Fruit fly (Drosophila melanogaster): ENCODE results near the gene RpS13.

The RpS13 gene

dm6 chr2L:8382646-8383045 is 18.2 kb upstream of the RpS13 start, which contains the start of the genes CG13392 and Rcd4 (continued):
- TF ChIP-seq cato (GFP tag; optimal IDR thresholded peaks at IDR 0.05; ENCODE audit: borderline replicate concordance) (no peak), dmrt11E (tag; optimal IDR thresholded peaks at IDR 0.05) (peak; percentile 21), pho (GFP tag; optimal IDR thresholded peaks at IDR 0.05) (peak; percentile 79), pzg (GFP tag; optimal IDR thresholded peaks at IDR 0.05) (peak; percentile 87), CG1024 (GFP tag; IDR thresholded peaks at IDR 0.05) (0 out of 2 replicates have a peak, but pooled peaks have one; percentile 16), gt (GFP tag; IDR thresholded peaks at IDR 0.05) (no peak), Fer2 (tag; optimal IDR thresholded peaks at IDR 0.05) (peak; percentile 22), CG5180 (GFP tag; optimal IDR thresholded peaks at IDR 0.05) (no peak), stc (GFP tag; IDR thresholded peaks at IDR 0.05) (no peak), CTCF (GFP tag; optimal IDR thresholded peaks at IDR 0.05) (peak; percentile 11), Nf-YB (GFP tag; optimal IDR thresholded peaks at IDR 0.05) (peak; percentile 11), Taf1 (GFP tag; IDR thresholded peaks at IDR 0.05) (peak; percentile 58), Mrtf (GFP tag; IDR thresholded peaks at IDR 0.05) (0 out of 3 replicates have a peak, but pooled peaks have one; percentile 34), Rfx (GFP tag; IDR thresholded peaks at IDR 0.05) (peak; percentile 88), Meics (GFP tag; optimal IDR thresholded peaks at IDR 0.05) (peak; percentile 62), CG6175 (GFP tag; IDR thresholded peaks at IDR 0.05) (no peak), ttk (GFP tag; IDR thresholded peaks at IDR 0.05) (no peak), twi (tag; optimal IDR thresholded peaks at IDR 0.05) (peak; percentile 40), Fer1 (GFP tag; optimal IDR thresholded peaks at IDR 0.05) (peak; percentile 75), sisA (GFP tag; IDR thresholded peaks at IDR 0.05) (0 out of 2 replicates have a peak, but pooled peaks have one; percentile 33), z (GFP tag; IDR thresholded peaks at IDR 0.05) (no peak), bab2 (GFP tag; optimal IDR thresholded peaks at IDR 0.05) (peak; percentile 76), ATbp (GFP tag; optimal IDR thresholded peaks at IDR 0.05) (no peak), Jarid2 (GFP tag; optimal IDR thresholded peaks at IDR 0.05) (no peak), NFAT (GFP tag; IDR thresholded peaks at IDR 0.05) (peak; percentile 82), tup (GFP tag; optimal IDR thresholded peaks at IDR 0.05) (peak; percentile 76), TFAM (GFP tag; optimal IDR thresholded peaks at IDR 0.05) (no peak), CG2889 (GFP tag; IDR thresholded peaks at IDR 0.05) (no peak), CG8944 (GFP tag; optimal IDR thresholded peaks at IDR 0.05) (peak; percentile 56), Mes4 (GFP tag; optimal IDR thresholded peaks at IDR 0.05) (no peak), slou (GFP tag; optimal IDR thresholded peaks at IDR 0.05) (peak; percentile 10), ap (GFP tag; IDR thresholded peaks at IDR 0.05) (no peak), dysf (GFP tag; IDR thresholded peaks at IDR 0.05) (peak; percentile 72), Antp (GFP tag; optimal IDR thresholded peaks at IDR 0.05) (peak; percentile 85), Hmx (GFP tag; optimal IDR thresholded peaks at IDR 0.05) (no peak), CG1602 (GFP tag; optimal IDR thresholded peaks at IDR 0.05) (peak; percentile 7), dan (GFP tag; IDR thresholded peaks at IDR 0.05) (no peak), wek (GFP tag; optimal IDR thresholded peaks at IDR 0.05) (no peak), CG2202 (tag; optimal IDR thresholded peaks at IDR 0.05) (peak; percentile 18), CG34224 (GFP tag; IDR thresholded peaks at IDR 0.05; ENCODE audit: partially characterized antibody) (peak; percentile 81), nom (GFP tag; optimal IDR thresholded peaks at IDR 0.05) (peak; percentile 52), MESR4 (GFP tag; optimal IDR thresholded peaks at IDR 0.05) (peak; percentile 78), Chrac-16 (GFP tag; optimal IDR thresholded peaks at IDR 0.05) (peak; percentile 61), Bgb (GFP tag; IDR thresholded peaks at IDR 0.05; ENCODE audit: partially characterized antibody) (peak; percentile 72), CG3726 (GFP tag; IDR thresholded peaks at IDR 0.05) (no peak), Scr (GFP tag; IDR thresholded peaks at IDR 0.05; ENCODE audit: partially characterized antibody) (peak; percentile 64), CG7928 (GFP tag; optimal IDR thresholded peaks at IDR 0.05) (peak; percentile 25), Hr3 (GFP tag; optimal IDR thresholded peaks at IDR 0.05) (peak; percentile 25), CG15073 (GFP tag; optimal IDR thresholded peaks at IDR 0.05) (no peak), kay (GFP tag; optimal IDR thresholded peaks at IDR 0.05) (peak; percentile 4), CG7357 (GFP tag; IDR thresholded peaks at IDR 0.05) (no peak), CG10979 (tag; optimal IDR thresholded peaks at IDR 0.05) (peak; percentile 39)

Measured in whole organism, embryonic.